Worm (Caenorhabditis elegans) whole organism, midembryonic: Measurements from ENCODE around the gene dod-3.

ENCODE experiments used
- T22C8.4 ChIP-seq: fragments of 200-800 bp; sonication (Bioruptor generic); IDR thresholded peaks from 2 replicates; pipeline ENCODE4 v1.3.6; 2022; ENCODE audit warnings: missing genetic modification characterization, missing compliant biosample characterization
- cog-1 ChIP-seq: sonication (generic microtip); optimal IDR thresholded peaks from 2 replicates; lab custom pipeline; 2016; ENCODE audit warnings: missing genetic modification characterization, missing compliant biosample characterization
- flt-1 ChIP-seq: fragments of 200-800 bp; sonication (Bioruptor generic); IDR thresholded peaks from 2 replicates; pipeline ENCODE4 v1.3.6; 2022; ENCODE audit warnings: missing genetic modification characterization, missing compliant biosample characterization
- klf-2 ChIP-seq: fragments of 200-800 bp; sonication (Bioruptor generic); conservative IDR thresholded peaks from 2 replicates; pipeline ENCODE4 v1.3.6; 2022; ENCODE audit warnings: missing genetic modification reagents, missing genetic modification characterization, missing compliant biosample characterization
- med-1 ChIP-seq: sonication (generic microtip); optimal IDR thresholded peaks from 2 replicates; lab custom pipeline; 2017; ENCODE audit warnings: missing genetic modification characterization, mild to moderate bottlenecking, missing compliant biosample characterization, antibody characterized with exemption, missing genetic modification reagents; ENCODE audit not compliant: insufficient read depth
- ref-1 ChIP-seq: fragments of 200-800 bp; sonication (Bioruptor generic); conservative IDR thresholded peaks from 2 replicates; pipeline ENCODE4 v1.3.6; 2022; ENCODE audit warnings: missing genetic modification reagents, missing genetic modification characterization, missing compliant biosample characterization
- tab-1 ChIP-seq: fragments of 200-800 bp; sonication (Bioruptor generic); IDR thresholded peaks from 2 replicates; pipeline ENCODE4 v1.3.6; 2022; ENCODE audit warnings: missing genetic modification characterization, missing compliant biosample characterization
- ztf-23 ChIP-seq: fragments of 200-800 bp; sonication (Bioruptor generic); IDR thresholded peaks from 2 replicates; pipeline ENCODE4 v1.3.6; 2022; ENCODE audit warnings: missing genetic modification reagents, missing genetic modification characterization, missing compliant biosample characterization
- ztf-29 ChIP-seq: fragments of 200-800 bp; sonication (Bioruptor generic); IDR thresholded peaks from 2 replicates; pipeline ENCODE4 v1.3.6; 2022; ENCODE audit warnings: missing genetic modification reagents, missing genetic modification characterization, missing compliant biosample characterization

The dod-3 gene

DNA sequence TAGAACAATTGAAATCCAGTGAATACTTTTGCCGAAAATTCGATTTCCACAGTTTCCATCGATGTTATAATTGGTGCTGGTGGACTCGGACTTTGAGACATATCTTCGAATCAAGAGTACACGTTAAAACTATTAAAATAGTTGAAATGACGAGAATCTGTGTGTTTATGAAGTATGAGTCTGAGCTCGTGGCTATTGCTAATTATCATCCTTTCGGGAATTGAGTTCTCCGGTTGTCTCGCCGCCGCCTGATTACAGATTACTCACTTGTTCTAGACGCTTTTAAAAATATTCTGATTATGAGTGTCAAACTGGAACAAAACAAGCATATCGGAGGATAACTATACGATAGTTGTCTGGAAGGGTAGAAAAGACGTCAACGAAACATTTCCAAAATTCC, 7.3 kb upstream of the dod-3 start, which contains the start of gene srg-56:
TSS of gene srg-56 (minus strand) at position 101 of the 400 bp plus-strand sequence.
- TF ChIP-seq cog-1 (tag; lab: Kevin White, UChicago), result no peak
- TF ChIP-seq T22C8.4 (GFP tag; lab: Robert Waterston, UW), result no peak
- TF ChIP-seq ref-1 (GFP tag; lab: Robert Waterston, UW), result no peak
- TF ChIP-seq klf-2 (GFP tag; lab: Robert Waterston, UW), result no peak
- no peak for TF ChIP-seq flt-1 (GFP tag; lab: Robert Waterston, UW)
- TF ChIP-seq ztf-23, result no peak
- TF ChIP-seq ztf-29 (GFP tag; lab: Robert Waterston, UW), result no peak
- TF ChIP-seq med-1 (GFP tag; lab: Kevin White, UChicago), result no peak
- no peak for TF ChIP-seq tab-1

- no peak for TF ChIP-seq cog-1 (tag; lab: Kevin White, UChicago)
- TF ChIP-seq ztf-29 (GFP tag; lab: Robert Waterston, UW), result no peak
- no peak for TF ChIP-seq ref-1 (GFP tag; lab: Robert Waterston, UW)
- no peak for TF ChIP-seq flt-1 (GFP tag; lab: Robert Waterston, UW)
- TF ChIP-seq ztf-23, result no peak
- no peak for TF ChIP-seq klf-2 (GFP tag; lab: Robert Waterston, UW)
- no peak for TF ChIP-seq T22C8.4 (GFP tag; lab: Robert Waterston, UW)
- no peak for TF ChIP-seq med-1 (GFP tag; lab: Kevin White, UChicago)
Measured at ce11 chrV:2734360-2734759, 3.5 kb upstream of the dod-3 start, which contains the start of gene srg-57. Gene srg-57, minus strand, starts transcription at chrV:2734460.

DNA sequence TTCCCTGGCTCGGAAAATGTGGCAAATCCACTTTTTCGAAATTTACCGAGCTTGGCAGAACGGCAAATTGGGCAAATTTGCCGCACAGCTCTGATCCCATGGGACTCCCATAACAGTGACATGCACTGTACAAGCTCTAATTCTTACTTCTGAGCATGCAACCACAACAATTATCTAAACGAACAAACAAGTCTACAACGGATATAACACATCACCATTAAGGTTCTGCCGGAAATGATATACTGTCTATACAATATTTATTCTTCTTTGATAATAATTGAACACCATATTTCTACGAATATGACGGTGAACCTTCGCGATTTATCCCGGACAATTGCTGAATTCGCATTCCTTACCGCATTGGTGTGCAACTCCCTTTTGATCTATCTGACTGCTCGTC, 2.7 kb downstream of the dod-3 start, which contains the start of gene str-33:
TSS of gene str-33 (plus strand) at position 301 of the 400 bp plus-strand sequence.
- TF ChIP-seq ztf-23 (no peak), ref-1 (GFP tag; lab: Robert Waterston, UW) (no peak), klf-2 (GFP tag; lab: Robert Waterston, UW) (no peak), med-1 (GFP tag; lab: Kevin White, UChicago) (no peak), ztf-29 (GFP tag; lab: Robert Waterston, UW) (no peak), cog-1 (tag; lab: Kevin White, UChicago) (no peak), T22C8.4 (GFP tag; lab: Robert Waterston, UW) (no peak), flt-1 (GFP tag; lab: Robert Waterston, UW) (no peak)

DNA sequence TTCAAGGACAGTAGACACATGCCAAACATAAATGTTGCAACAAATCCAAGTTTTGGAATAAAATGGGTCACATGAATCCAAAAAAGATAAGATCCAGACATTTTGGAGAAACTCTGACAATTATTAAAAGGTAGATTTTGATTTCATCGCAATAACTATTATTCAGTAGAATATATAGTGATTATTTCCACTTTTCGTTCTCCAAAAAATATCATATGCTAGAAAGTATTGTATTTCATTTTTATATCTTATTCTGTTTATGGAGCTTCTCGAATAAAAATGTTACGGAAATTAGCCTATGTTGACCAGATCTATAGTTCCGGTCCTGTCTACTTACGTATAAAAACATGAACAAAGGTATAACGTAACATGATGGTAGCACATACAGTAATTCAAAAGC, 3.8 kb downstream of the dod-3 start, which contains the start of gene str-13:
TSS of gene str-13 (minus strand) at position 101 of the 400 bp plus-strand sequence.
- TF ChIP-seq T22C8.4 (GFP tag; lab: Robert Waterston, UW) (no peak), ref-1 (GFP tag; lab: Robert Waterston, UW) (no peak), klf-2 (GFP tag; lab: Robert Waterston, UW) (no peak), flt-1 (GFP tag; lab: Robert Waterston, UW) (no peak), cog-1 (tag; lab: Kevin White, UChicago) (no peak), med-1 (GFP tag; lab: Kevin White, UChicago) (no peak), ztf-23 (no peak), tab-1 (no peak), ztf-29 (GFP tag; lab: Robert Waterston, UW) (no peak)

ce11 chrV:2725225-2725624, 5.7 kb downstream of the dod-3 start, which contains the start of gene srg-59:
Gene srg-59, minus strand, starts transcription at chrV:2725325.
- TF ChIP-seq med-1 (GFP tag; lab: Kevin White, UChicago) (no peak), cog-1 (tag; lab: Kevin White, UChicago) (no peak)

ce11 chrV:2722555-2722954, 8.3 kb downstream of the dod-3 start, which contains the start of gene srg-60:
Gene srg-60, minus strand, starts transcription at chrV:2722655.
- no peak for TF ChIP-seq ref-1 (GFP tag; lab: Robert Waterston, UW)
- TF ChIP-seq cog-1 (tag; lab: Kevin White, UChicago), result no peak
- no peak for TF ChIP-seq T22C8.4 (GFP tag; lab: Robert Waterston, UW)
- TF ChIP-seq ztf-29 (GFP tag; lab: Robert Waterston, UW), result no peak
- TF ChIP-seq tab-1, result no peak
- TF ChIP-seq ztf-23, result no peak
- no peak for TF ChIP-seq med-1 (GFP tag; lab: Kevin White, UChicago)
- no peak for TF ChIP-seq klf-2 (GFP tag; lab: Robert Waterston, UW)
- no peak for TF ChIP-seq flt-1 (GFP tag; lab: Robert Waterston, UW)

ce11 chrV:2720763-2721162, 10.1 kb downstream of the dod-3 start, which contains the start of gene srt-27:
Gene srt-27, minus strand, starts transcription at chrV:2720863.
- TF ChIP-seq klf-2 (GFP tag; lab: Robert Waterston, UW), result no peak
- no peak for TF ChIP-seq ztf-29 (GFP tag; lab: Robert Waterston, UW)
- TF ChIP-seq cog-1 (tag; lab: Kevin White, UChicago), result no peak
- no peak for TF ChIP-seq T22C8.4 (GFP tag; lab: Robert Waterston, UW)
- TF ChIP-seq ref-1 (GFP tag; lab: Robert Waterston, UW), result no peak
- no peak for TF ChIP-seq med-1 (GFP tag; lab: Kevin White, UChicago)
- TF ChIP-seq ztf-23, result no peak
- no peak for TF ChIP-seq flt-1 (GFP tag; lab: Robert Waterston, UW)
- TF ChIP-seq tab-1, result no peak

- TF ChIP-seq med-1 (GFP tag; lab: Kevin White, UChicago) (no peak), ztf-23 (no peak), ztf-29 (GFP tag; lab: Robert Waterston, UW) (no peak), klf-2 (GFP tag; lab: Robert Waterston, UW) (no peak), cog-1 (tag; lab: Kevin White, UChicago) (no peak), ref-1 (GFP tag; lab: Robert Waterston, UW) (no peak), T22C8.4 (GFP tag; lab: Robert Waterston, UW) (no peak), flt-1 (GFP tag; lab: Robert Waterston, UW) (no peak), tab-1 (no peak)
Measured at ce11 chrV:2718688-2719185, 12.2 kb downstream of the dod-3 start, which contains the start of gene srt-29. Gene srt-29, minus strand, starts transcription at chrV:2719135.

ce11 chrV:2716933-2717332, 14.0 kb downstream of the dod-3 start:
- TF ChIP-seq ref-1 (GFP tag; lab: Robert Waterston, UW), result no peak
